Fruit fly (Drosophila melanogaster) whole organism, wandering third instar larva: ENCODE results near the gene bdwf.
"Not testable (repeated sequence)": the region's sequence is repeated elsewhere in the genome, so short reads cannot be mapped to it uniquely, and the experiment has no call there.

Experiments
- N ChIP-seq: fragments of >200 bp; optimal IDR thresholded peaks from 2 replicates; lab custom pipeline; 2018; ENCODE audit warnings: missing biosample characterization, missing external identifiers, missing genetic modification characterization
- lola ChIP-seq: fragments of >200 bp; optimal IDR thresholded peaks from 2 replicates; lab custom pipeline; 2017; ENCODE audit warnings: missing biosample characterization, missing genetic modification characterization
- sv ChIP-seq: fragments of 200-800 bp; sonication (Bioruptor generic); optimal IDR thresholded peaks from 3 replicates; lab custom pipeline; 2016; ENCODE audit warnings: missing biosample characterization, missing genetic modification characterization

bdwf gene

dm6 chr3R:16992716-16993115 lies 50.2 kb downstream of the bdwf start, which contains the start of gene CG31274:
Gene CG31274, plus strand, starts transcription at chr3R:16993016.
- not testable (repeated sequence) for TF ChIP-seq N; lola (GFP tag; lab: Kevin White, UChicago); sv
